Worm (Caenorhabditis elegans): ENCODE measurements around the gene best-3.

best-3 gene

ce11 chrII:51352-51751 is 38.6 kb downstream of the best-3 start, which contains the start of gene sptl-1:
sptl-1 (plus strand) TSS chrII:51652.
- TF ChIP-seq mes-2 (tag; optimal IDR thresholded peaks at IDR 0.05; ENCODE audit: poor library complexity, severe bottlenecking) (peak; percentile 7), daf-16 (GFP tag; optimal IDR thresholded peaks at IDR 0.05) (no peak), daf-16 (tag; optimal IDR thresholded peaks at IDR 0.05) (no peak)

- TF ChIP-seq dmd-8 (GFP tag; IDR thresholded peaks at IDR 0.05) (no peak), hlh-30 (tag; optimal IDR thresholded peaks at IDR 0.05; ENCODE audit: insufficient read depth) (peak; percentile 33), Y48G9A.11 (GFP tag; IDR thresholded peaks at IDR 0.05) (no peak)
Measured at ce11 chrII:55204-55603, 42.4 kb downstream of the best-3 start, which contains the start of gene tre-5. tre-5 (minus strand) TSS chrII:55304.

- no peak for TF ChIP-seq lin-13 (GFP tag; optimal IDR thresholded peaks at IDR 0.05)
- TF ChIP-seq ctbp-1 (GFP tag; IDR thresholded peaks at IDR 0.05): no peak
- no peak for TF ChIP-seq snpc-4 (tag; optimal IDR thresholded peaks at IDR 0.05)
- no peak for TF ChIP-seq nhr-6 (tag; optimal IDR thresholded peaks at IDR 0.05)
- TF ChIP-seq daf-19 (GFP tag; conservative IDR thresholded peaks at IDR 0.05): no peak
- TF ChIP-seq Y5F2A.4 (GFP tag; optimal IDR thresholded peaks at IDR 0.05): no peak
- no peak for TF ChIP-seq lin-15B (tag; optimal IDR thresholded peaks at IDR 0.05)
Measured at ce11 chrII:57370-57769, 44.6 kb downstream of the best-3 start, which contains the start of gene ascc-1. ascc-1 (plus strand) TSS chrII:57670.

ce11 chrII:57873-58272 is 45.1 kb downstream of the best-3 start:
- no peak for TF ChIP-seq T20F7.1 (GFP tag; optimal IDR thresholded peaks at IDR 0.05)
- TF ChIP-seq unc-62 (GFP tag; optimal IDR thresholded peaks at IDR 0.05 in 1 of 2): peak in 1 of 2 experiments; percentile 78
- no peak for TF ChIP-seq unc-62 (tag; optimal IDR thresholded peaks at IDR 0.05)
- no peak for TF ChIP-seq lin-1 (GFP tag; IDR thresholded peaks at IDR 0.05)
- TF ChIP-seq dmd-8 (GFP tag; IDR thresholded peaks at IDR 0.05): 0 out of 2 replicates have a peak, but pooled peaks have one; percentile 9
- TF ChIP-seq lir-3 (tag; optimal IDR thresholded peaks at IDR 0.05): no peak
- TF ChIP-seq dmd-6 (GFP tag; IDR thresholded peaks at IDR 0.05): 0 out of 2 replicates have a peak, but pooled peaks have one; percentile 3

- TF ChIP-seq nhr-48 (tag; optimal IDR thresholded peaks at IDR 0.05) (no peak), nhr-28 (tag; optimal IDR thresholded peaks at IDR 0.05) (peak; percentile 26), hlh-11 (tag; optimal IDR thresholded peaks at IDR 0.05) (peak; percentile 22), hlh-30 (tag; optimal IDR thresholded peaks at IDR 0.05; ENCODE audit: insufficient read depth) (peak; percentile 47)
Measured at ce11 chrII:60049-60448, 47.3 kb downstream of the best-3 start.

ce11 chrII:61013-61412 is 48.2 kb downstream of the best-3 start, which contains the start of gene C23H3.2:
C23H3.2 (plus strand) TSS chrII:61313.
- TF ChIP-seq nhr-42 (GFP tag; IDR thresholded peaks at IDR 0.05): no peak
- TF ChIP-seq ztf-7 (tag; optimal IDR thresholded peaks at IDR 0.05): no peak
- TF ChIP-seq nhr-102 (tag; optimal IDR thresholded peaks at IDR 0.05): no peak
- TF ChIP-seq fos-1 (tag; optimal IDR thresholded peaks at IDR 0.05): no peak
- TF ChIP-seq saeg-2 (GFP tag; IDR thresholded peaks at IDR 0.05): no peak
- no peak for TF ChIP-seq ceh-82 (tag; optimal IDR thresholded peaks at IDR 0.05)
- TF ChIP-seq fkh-10 (GFP tag; optimal IDR thresholded peaks at IDR 0.05): no peak
- TF ChIP-seq hif-1 (tag; optimal IDR thresholded peaks at IDR 0.05): no peak
- no peak for TF ChIP-seq zip-11 (GFP tag; IDR thresholded peaks at IDR 0.05)
- TF ChIP-seq dmd-9 (GFP tag; IDR thresholded peaks at IDR 0.05): no peak
- no peak for TF ChIP-seq tra-1 (GFP tag; IDR thresholded peaks at IDR 0.05)
- no peak for TF ChIP-seq spr-1 (tag; optimal IDR thresholded peaks at IDR 0.05)
- TF ChIP-seq nhr-28 (tag; optimal IDR thresholded peaks at IDR 0.05): no peak
